Worm (Caenorhabditis elegans) whole organism, young adult: ENCODE data around the gene K10C2.8.

ENCODE experiments used
- B0261.1 ChIP-seq: sonication (generic microtip); optimal IDR thresholded peaks from 2 replicates; lab custom pipeline; 2016; ENCODE audit warnings: mild to moderate bottlenecking, missing genetic modification characterization, moderate library complexity, missing compliant biosample characterization
- ceh-27 ChIP-seq: fragments of 200-800 bp; sonication (Bioruptor generic); optimal IDR thresholded peaks from 2 replicates; lab custom pipeline; 2018; ENCODE audit warnings: mild to moderate bottlenecking, missing genetic modification characterization, moderate library complexity, missing compliant biosample characterization
- pha-4 ChIP-seq: fragments of 150-350 bp; sonication (generic microtip); optimal IDR thresholded peaks from 2 replicates; lab custom pipeline; 2014; ENCODE audit warnings: missing biosample characterization, missing genetic modification reagents, missing genetic modification characterization

DNA sequence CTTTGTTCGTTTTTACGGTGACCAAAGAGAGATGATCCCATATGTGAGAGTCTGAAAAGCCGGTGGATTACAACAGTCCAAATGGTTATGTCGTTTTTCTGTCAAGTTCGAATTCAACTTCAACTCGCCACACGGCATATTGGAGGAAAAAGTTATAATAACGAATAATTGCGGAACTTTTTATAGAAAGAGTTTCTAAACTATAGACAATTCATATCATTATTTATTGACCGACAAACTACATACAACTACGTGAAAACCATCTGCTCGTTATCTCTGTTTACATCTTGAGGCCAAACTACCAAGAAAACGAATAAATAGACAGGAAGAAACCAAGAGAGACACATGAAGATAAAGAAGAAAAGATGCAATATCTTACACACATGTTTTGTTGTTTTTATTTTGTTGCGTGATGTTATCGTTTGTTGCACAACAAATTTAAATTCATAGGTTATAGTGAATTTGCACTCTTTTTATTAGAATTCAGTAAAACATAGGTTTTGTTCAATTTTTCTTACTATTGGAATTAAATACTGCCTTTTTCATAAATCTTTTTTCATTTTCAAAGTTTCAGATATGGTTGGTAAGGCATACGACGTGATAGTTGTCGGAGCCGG lies 36.4 kb upstream of the K10C2.8 start, which contains the start of the genes C15B12.4 and C15B12.8:
- TF ChIP-seq ceh-27 (GFP tag; lab: Kevin White, UChicago) (no peak), pha-4 (tag; lab: Kevin White, UChicago) (no peak), B0261.1 (no peak)
